Fruit fly (Drosophila melanogaster): ENCODE measurements around the gene SF2.

The SF2 gene

dm6 chr3R:16341817-16342374 lies at the start of gene SF2, which contains the start of gene pad (continued):
- TF ChIP-seq CG42726 (GFP tag; IDR thresholded peaks at IDR 0.05; ENCODE audit: partially characterized antibody) (no peak; the same call in 1 of the 2 replicates), sug (tag; optimal IDR thresholded peaks at IDR 0.05) (peak; percentile 88), eyg (GFP tag; optimal IDR thresholded peaks at IDR 0.05) (peak; percentile 46), Sox102F (GFP tag; optimal IDR thresholded peaks at IDR 0.05) (no peak), CG5953 (GFP tag; IDR thresholded peaks at IDR 0.05) (no peak), CG17186 (GFP tag; optimal IDR thresholded peaks at IDR 0.05) (peak; percentile 85), ERR (GFP tag; optimal IDR thresholded peaks at IDR 0.05) (peak; percentile 57), slbo (GFP tag; IDR thresholded peaks at IDR 0.05) (peak; percentile 88), Elba2 (GFP tag; optimal IDR thresholded peaks at IDR 0.05) (peak; percentile 37), luna (GFP tag; optimal IDR thresholded peaks at IDR 0.05) (no peak), Hey (tag; optimal IDR thresholded peaks at IDR 0.05) (no peak), hbn (GFP tag; IDR thresholded peaks at IDR 0.05; ENCODE audit: partially characterized antibody) (peak; percentile 89), scrt (GFP tag; optimal IDR thresholded peaks at IDR 0.05) (peak; percentile 56), btn (GFP tag; optimal IDR thresholded peaks at IDR 0.05) (peak; percentile 35), aop (GFP tag; IDR thresholded peaks at IDR 0.05) (no peak), pros (GFP tag; optimal IDR thresholded peaks at IDR 0.05) (peak; percentile 15), her (GFP tag; optimal IDR thresholded peaks at IDR 0.05) (no peak), CG10321 (GFP tag; IDR thresholded peaks at IDR 0.05) (no peak), CG31365 (tag; optimal IDR thresholded peaks at IDR 0.05) (no peak), odd (GFP tag; optimal IDR thresholded peaks at IDR 0.05) (peak; percentile 30), Xrp1 (GFP tag; IDR thresholded peaks at IDR 0.05) (peak; percentile 56; the same call in 1 of the 2 replicates), ewg (GFP tag; optimal IDR thresholded peaks at IDR 0.05) (peak; percentile 87), zf30C (GFP tag; optimal IDR thresholded peaks at IDR 0.05) (no peak), Dbx (GFP tag; IDR thresholded peaks at IDR 0.05) (peak; percentile 86), stwl (tag; optimal IDR thresholded peaks at IDR 0.05) (peak; percentile 62), croc (GFP tag; conservative IDR thresholded peaks at IDR 0.05) (peak; percentile 63), pita (GFP tag; optimal IDR thresholded peaks at IDR 0.05) (no peak), CG12659 (GFP tag; optimal IDR thresholded peaks at IDR 0.05) (peak; percentile 95), CG30431 (GFP tag; optimal IDR thresholded peaks at IDR 0.05) (peak; percentile 2), Oaz (GFP tag; IDR thresholded peaks at IDR 0.05) (peak; percentile 55), unc-4 (GFP tag; IDR thresholded peaks at IDR 0.05; ENCODE audit: partially characterized antibody) (peak; percentile 94), GATAe (GFP tag; conservative IDR thresholded peaks at IDR 0.05) (no peak), CG10431 (GFP tag; optimal IDR thresholded peaks at IDR 0.05) (peak; percentile 10), CG1529 (GFP tag; optimal IDR thresholded peaks at IDR 0.05) (peak; percentile 24), CG8089 (GFP tag; optimal IDR thresholded peaks at IDR 0.05) (peak; percentile 54), MESR4 (GFP tag; optimal IDR thresholded peaks at IDR 0.05) (peak; percentile 95), cwo (GFP tag; optimal IDR thresholded peaks at IDR 0.05) (peak; percentile 34), Ets97D (GFP tag; optimal IDR thresholded peaks at IDR 0.05) (peak; percentile 75), CG11093 (GFP tag; IDR thresholded peaks at IDR 0.05) (no peak; the same call in 2 of the 3 replicates), HLH4C (GFP tag; IDR thresholded peaks at IDR 0.05; ENCODE audit: partially characterized antibody) (peak; percentile 94), org-1 (GFP tag; optimal IDR thresholded peaks at IDR 0.05) (no peak), Dek (tag; optimal IDR thresholded peaks at IDR 0.05) (peak; percentile 68), Hmr (GFP tag; optimal IDR thresholded peaks at IDR 0.05) (peak; percentile 79), slp2 (GFP tag; optimal IDR thresholded peaks at IDR 0.05) (peak; percentile 69), gfzf (GFP tag; optimal IDR thresholded peaks at IDR 0.05) (peak; percentile 83), wdn (GFP tag; IDR thresholded peaks at IDR 0.05) (peak; percentile 73), Vsx1 (GFP tag; optimal IDR thresholded peaks at IDR 0.05) (peak; percentile 61), CG6654 (GFP tag; optimal IDR thresholded peaks at IDR 0.05) (no peak), CTCF (GFP tag; optimal IDR thresholded peaks at IDR 0.05) (peak; percentile 9), Eip74EF (GFP tag; optimal IDR thresholded peaks at IDR 0.05) (peak in 1 of 2 experiments; percentile 18)
